Worm (Caenorhabditis elegans) whole organism, L3 larva: ENCODE data around the gene C05E11.3.

Experiments
- R02D3.7 ChIP-seq: fragments of 150-350 bp; optimal IDR thresholded peaks from 2 replicates; lab custom pipeline; 2014; ENCODE audit warnings: missing biosample characterization, missing genetic modification characterization
- ZK546.5 ChIP-seq: sonication (generic microtip); optimal IDR thresholded peaks from 2 replicates; lab custom pipeline; 2017; ENCODE audit warnings: missing biosample characterization, missing genetic modification characterization
- aly-2 ChIP-seq: fragments of 150-350 bp; optimal IDR thresholded peaks from 2 replicates; lab custom pipeline; 2014; ENCODE audit warnings: missing biosample characterization, missing genetic modification characterization
- ama-1 ChIP-seq: fragments of 150-350 bp; optimal IDR thresholded peaks from 2 replicates; lab custom pipeline; 2018
- ceh-16 ChIP-seq: sonication (generic microtip); optimal IDR thresholded peaks from 2 replicates; lab custom pipeline; 2017; ENCODE audit warnings: missing biosample characterization, missing genetic modification characterization
- ceh-28 ChIP-seq: fragments of 150-350 bp; optimal IDR thresholded peaks from 2 replicates; lab custom pipeline; 2014; ENCODE audit warnings: missing biosample characterization, missing genetic modification reagents, missing genetic modification characterization
- ceh-82 ChIP-seq: fragments of 150-350 bp; optimal IDR thresholded peaks from 2 replicates; lab custom pipeline; 2014; ENCODE audit warnings: missing biosample characterization, missing genetic modification characterization
- ceh-9 ChIP-seq: sonication (generic microtip); optimal IDR thresholded peaks from 2 replicates; lab custom pipeline; 2018; ENCODE audit warnings: missing biosample characterization, missing genetic modification characterization
- daf-12 ChIP-seq: fragments of 150-350 bp; optimal IDR thresholded peaks from 2 replicates; lab custom pipeline; 2014; ENCODE audit warnings: missing biosample characterization, missing genetic modification reagents, missing genetic modification characterization
- egl-27 ChIP-seq: sonication (generic microtip); optimal IDR thresholded peaks from 4 replicates; lab custom pipeline; 2017; ENCODE audit warnings: missing biosample characterization, missing genetic modification reagents, missing genetic modification characterization
- egl-5 ChIP-seq: fragments of 150-350 bp; optimal IDR thresholded peaks from 2 replicates; lab custom pipeline; 2017; ENCODE audit warnings: missing biosample characterization, missing genetic modification reagents, missing genetic modification characterization, inconsistent platforms
- elt-1 ChIP-seq: fragments of 150-350 bp; optimal IDR thresholded peaks from 2 replicates; lab custom pipeline; 2014; ENCODE audit warnings: missing biosample characterization, missing genetic modification characterization
- elt-2 ChIP-seq: sonication (generic microtip); optimal IDR thresholded peaks from 2 replicates; lab custom pipeline; 2016; ENCODE audit warnings: missing genetic modification reagents, mild to moderate bottlenecking, missing genetic modification characterization, missing compliant biosample characterization
- elt-3 ChIP-seq, 3 experiments: fragments of 150-350 bp in 1 of 3; sonication (generic microtip) in 2 of 3; optimal IDR thresholded peaks; 2 replicates in 2 of 3; 4 replicates in 1 of 3; lab custom pipeline; 2014 to 2017; ENCODE audit warnings: missing biosample characterization in 3 of 3, missing genetic modification characterization in 3 of 3
- eor-1 ChIP-seq, 2 experiments: fragments of 150-350 bp; optimal IDR thresholded peaks; 2 replicates each; lab custom pipeline; 2014 to 2018; ENCODE audit warnings: missing biosample characterization in 2 of 2, missing genetic modification characterization in 2 of 2
- fkh-10 ChIP-seq: sonication (generic microtip); optimal IDR thresholded peaks from 2 replicates; lab custom pipeline; 2017; ENCODE audit warnings: missing biosample characterization, missing genetic modification reagents, missing genetic modification characterization
- fkh-2 ChIP-seq: fragments of 150-350 bp; optimal IDR thresholded peaks from 2 replicates; lab custom pipeline; 2014; ENCODE audit warnings: missing biosample characterization, missing genetic modification reagents, missing genetic modification characterization
- fos-1 ChIP-seq: fragments of 150-350 bp; optimal IDR thresholded peaks from 2 replicates; lab custom pipeline; 2014; ENCODE audit warnings: missing biosample characterization, missing genetic modification characterization
- hmg-11 ChIP-seq: sonication (generic microtip); optimal IDR thresholded peaks from 2 replicates; lab custom pipeline; 2016; ENCODE audit warnings: missing genetic modification characterization, missing compliant biosample characterization
- jun-1 ChIP-seq: fragments of 150-350 bp; optimal IDR thresholded peaks from 2 replicates; lab custom pipeline; 2014; ENCODE audit warnings: missing biosample characterization, missing genetic modification reagents, missing genetic modification characterization
- lin-15B ChIP-seq: fragments of 150-350 bp; optimal IDR thresholded peaks from 2 replicates; lab custom pipeline; 2014; ENCODE audit warnings: missing biosample characterization, missing genetic modification characterization
- lin-39 ChIP-seq: fragments of 150-350 bp; optimal IDR thresholded peaks from 2 replicates; lab custom pipeline; 2018; ENCODE audit warnings: missing biosample characterization, missing genetic modification reagents, missing genetic modification characterization
- lsy-12 ChIP-seq: sonication (generic microtip); optimal IDR thresholded peaks from 2 replicates; lab custom pipeline; 2016; ENCODE audit warnings: mild to moderate bottlenecking, missing genetic modification characterization, missing compliant biosample characterization
- mdl-1 ChIP-seq: fragments of 150-350 bp; optimal IDR thresholded peaks from 2 replicates; lab custom pipeline; 2014; ENCODE audit warnings: missing biosample characterization, missing genetic modification characterization
- mml-1 ChIP-seq: fragments of 150-350 bp; sonication (generic microtip); optimal IDR thresholded peaks from 3 replicates; lab custom pipeline; 2014; ENCODE audit warnings: missing biosample characterization, missing genetic modification characterization
- nfya-1 ChIP-seq: sonication (generic microtip); optimal IDR thresholded peaks from 2 replicates; lab custom pipeline; 2017; ENCODE audit warnings: missing genetic modification characterization, mild to moderate bottlenecking, missing compliant biosample characterization, antibody characterized with exemption, moderate library complexity; ENCODE audit not compliant: insufficient read depth
- nhr-11 ChIP-seq: fragments of 150-350 bp; optimal IDR thresholded peaks from 2 replicates; lab custom pipeline; 2014; ENCODE audit warnings: missing biosample characterization, missing genetic modification characterization
- nhr-12 ChIP-seq: fragments of 150-350 bp; optimal IDR thresholded peaks from 2 replicates; lab custom pipeline; 2014; ENCODE audit warnings: missing biosample characterization, missing genetic modification characterization
- nhr-237 ChIP-seq: fragments of 150-350 bp; optimal IDR thresholded peaks from 2 replicates; lab custom pipeline; 2014; ENCODE audit warnings: missing biosample characterization, missing genetic modification characterization
- nhr-25 ChIP-seq: sonication (generic microtip); optimal IDR thresholded peaks from 2 replicates; lab custom pipeline; 2017; ENCODE audit warnings: missing biosample characterization, missing genetic modification characterization
- nhr-28 ChIP-seq: fragments of 150-350 bp; optimal IDR thresholded peaks from 2 replicates; lab custom pipeline; 2014; ENCODE audit warnings: missing biosample characterization, missing genetic modification characterization
- nhr-43 ChIP-seq: sonication (generic microtip); optimal IDR thresholded peaks from 2 replicates; lab custom pipeline; 2016; ENCODE audit warnings: mild to moderate bottlenecking, missing genetic modification characterization, missing compliant biosample characterization; ENCODE audit not compliant: poor library complexity, severe bottlenecking
- nhr-67 ChIP-seq: fragments of 150-350 bp; optimal IDR thresholded peaks from 2 replicates; lab custom pipeline; 2014; ENCODE audit warnings: missing biosample characterization, missing genetic modification characterization
- pha-4 ChIP-seq: fragments of 150-350 bp; optimal IDR thresholded peaks from 2 replicates; lab custom pipeline; 2014; ENCODE audit warnings: missing biosample characterization, missing genetic modification reagents, missing genetic modification characterization
- pqm-1 ChIP-seq: fragments of 150-350 bp; optimal IDR thresholded peaks from 2 replicates; lab custom pipeline; 2017; ENCODE audit warnings: missing biosample characterization, missing genetic modification characterization, inconsistent platforms
- sea-2 ChIP-seq: fragments of 150-350 bp; sonication (generic microtip); optimal IDR thresholded peaks from 4 replicates; lab custom pipeline; 2014; ENCODE audit warnings: missing biosample characterization, missing genetic modification reagents, missing genetic modification characterization
- skn-1 ChIP-seq: fragments of 150-350 bp; optimal IDR thresholded peaks from 2 replicates; lab custom pipeline; 2014; ENCODE audit warnings: missing biosample characterization, missing genetic modification characterization
- snpc-4 ChIP-seq: fragments of 150-350 bp; optimal IDR thresholded peaks from 2 replicates; lab custom pipeline; 2014; ENCODE audit warnings: missing biosample characterization, missing genetic modification characterization
- tbx-2 ChIP-seq: sonication (generic microtip); optimal IDR thresholded peaks from 2 replicates; lab custom pipeline; 2016; ENCODE audit warnings: mild to moderate bottlenecking, missing genetic modification characterization, missing compliant biosample characterization
- unc-39 ChIP-seq: sonication (generic microtip); optimal IDR thresholded peaks from 4 replicates; lab custom pipeline; 2017; ENCODE audit warnings: missing biosample characterization, missing genetic modification characterization
- unc-62 ChIP-seq: fragments of 150-350 bp; sonication (generic microtip); optimal IDR thresholded peaks from 4 replicates; lab custom pipeline; 2014; ENCODE audit warnings: missing biosample characterization, missing genetic modification reagents, missing genetic modification characterization
- zag-1 ChIP-seq: fragments of 150-350 bp; optimal IDR thresholded peaks from 2 replicates; lab custom pipeline; 2014; ENCODE audit warnings: missing biosample characterization, missing genetic modification characterization
- ztf-11 ChIP-seq: fragments of 150-350 bp; optimal IDR thresholded peaks from 2 replicates; lab custom pipeline; 2014; ENCODE audit warnings: missing biosample characterization, missing genetic modification characterization

The C05E11.3 gene

ce11 chrX:4574873-4575272 lies 3.2 kb upstream of the C05E11.3 start:
- peak; percentile 66 for TF ChIP-seq fkh-10 (GFP tag; lab: Kevin White, UChicago)
- no peak for TF ChIP-seq pha-4 (tag; lab: Kevin White, UChicago)

ce11 chrX:4576272-4576671 lies 1.8 kb upstream of the C05E11.3 start:
- TF ChIP-seq tbx-2 (tag; lab: Kevin White, UChicago) (no peak), nfya-1 (tag; lab: Kevin White, UChicago) (peak; percentile 7), hmg-11 (tag; lab: Kevin White, UChicago) (peak; percentile 31)
- TF ChIP-seq, all 47 proteins: peak for 2

ce11 chrX:4578581-4578980 lies 540 bp downstream of the C05E11.3 start:
- TF ChIP-seq ceh-28 (no peak), nhr-67 (no peak), nfya-1 (tag; lab: Kevin White, UChicago) (no peak), snpc-4 (tag; lab: Kevin White, UChicago) (no peak)

- TF ChIP-seq nhr-43 (tag; lab: Kevin White, UChicago) (no peak), skn-1 (tag; lab: Kevin White, UChicago) (no peak), elt-3 (tag; optimal IDR thresholded peaks at IDR 0.05; lab: Kevin White, UChicago) (no peak), ZK546.5 (no peak)
Measured at ce11 chrX:4585579-4585978, 7.5 kb downstream of the C05E11.3 start, which contains the start of gene C05E11.7. Gene C05E11.7, minus strand, starts transcription at chrX:4585679.

- TF ChIP-seq unc-39 (tag; lab: Kevin White, UChicago), result no peak
Measured at ce11 chrX:4586617-4587016, 8.6 kb downstream of the C05E11.3 start, which contains the start of gene C05E11.2. Gene C05E11.2, plus strand, starts transcription at chrX:4586917.

ce11 chrX:4587934-4588333 lies 9.9 kb downstream of the C05E11.3 start:
- TF ChIP-seq nhr-12 (tag; lab: Kevin White, UChicago) (no peak), ceh-82 (tag; lab: Kevin White, UChicago) (no peak), lin-15B (peak; percentile 44), sea-2 (no peak), ztf-11 (tag; lab: Kevin White, UChicago) (no peak), fos-1 (no peak), lin-39 (tag; lab: Kevin White, UChicago) (no peak), unc-62 (GFP tag; lab: Kevin White, UChicago) (no peak), nhr-25 (tag; lab: Kevin White, UChicago) (peak; percentile 59), pqm-1 (tag; lab: Kevin White, UChicago) (no peak), zag-1 (tag; lab: Kevin White, UChicago) (no peak), nhr-43 (tag; lab: Kevin White, UChicago) (no peak), snpc-4 (tag; lab: Kevin White, UChicago) (no peak), nhr-11 (tag; lab: Kevin White, UChicago) (no peak), nhr-28 (tag; lab: Kevin White, UChicago) (no peak), jun-1 (tag; lab: Kevin White, UChicago) (no peak), ZK546.5 (no peak), hmg-11 (tag; lab: Kevin White, UChicago) (peak; percentile 55), skn-1 (tag; lab: Kevin White, UChicago) (no peak), R02D3.7 (tag; lab: Kevin White, UChicago) (no peak), egl-5 (tag; lab: Kevin White, UChicago) (peak; percentile 13), elt-3 (tag; optimal IDR thresholded peaks at IDR 0.05; lab: Kevin White, UChicago) (no peak), mdl-1 (tag; lab: Kevin White, UChicago) (no peak), daf-12 (tag; lab: Kevin White, UChicago) (no peak), egl-27 (tag; lab: Kevin White, UChicago) (no peak), fkh-10 (GFP tag; lab: Kevin White, UChicago) (no peak), nhr-237 (no peak), fkh-2 (tag; lab: Kevin White, UChicago) (no peak), elt-1 (tag; lab: Kevin White, UChicago) (no peak), pha-4 (tag; lab: Kevin White, UChicago) (peak; percentile 61), nfya-1 (tag; lab: Kevin White, UChicago) (peak; percentile 54), elt-2 (tag; lab: Kevin White, UChicago) (peak; percentile 12), aly-2 (tag; lab: Kevin White, UChicago) (no peak), tbx-2 (tag; lab: Kevin White, UChicago) (no peak), ceh-9 (tag; lab: Kevin White, UChicago) (no peak), eor-1 (tag; optimal IDR thresholded peaks at IDR 0.05; lab: Kevin White, UChicago) (no peak), lsy-12 (tag; lab: Kevin White, UChicago) (no peak), mml-1 (no peak), ama-1 (lab: Kevin White, UChicago) (no peak), ceh-16 (tag; lab: Kevin White, UChicago) (no peak)
